Fruit fly (Drosophila melanogaster) whole organism, embryonic: ENCODE data around the gene wds.

Experiments used
- Adf1 ChIP-seq: fragments of 200-800 bp; sonication (Bioruptor generic); IDR thresholded peaks from 2 replicates; pipeline ENCODE4 v1.3.6; 2022; ENCODE audit warnings: missing biosample characterization, missing genetic modification characterization
- CG10209 ChIP-seq: fragments of 200-800 bp; sonication (Bioruptor generic); optimal IDR thresholded peaks from 3 replicates; lab custom pipeline; 2017; ENCODE audit warnings: missing biosample characterization, mild to moderate bottlenecking, missing genetic modification characterization, missing genetic modification reagents
- CG11398 ChIP-seq: fragments of 200-800 bp; sonication (Bioruptor generic); optimal IDR thresholded peaks from 2 replicates; lab custom pipeline; 2016; ENCODE audit warnings: missing biosample characterization, missing genetic modification characterization
- CG11456 ChIP-seq: fragments of 200-800 bp; sonication (Bioruptor generic); IDR thresholded peaks from 3 replicates; pipeline ENCODE4 v1.3.6; 2022; ENCODE audit warnings: missing biosample characterization, missing genetic modification characterization
- CG11504 ChIP-seq: fragments of 200-800 bp; sonication (Bioruptor generic); optimal IDR thresholded peaks from 3 replicates; lab custom pipeline; 2019; ENCODE audit warnings: missing biosample characterization, mild to moderate bottlenecking, missing genetic modification characterization, moderate library complexity
- CG13296 ChIP-seq: fragments of 200-800 bp; sonication (Bioruptor generic); optimal IDR thresholded peaks from 3 replicates; lab custom pipeline; 2018; ENCODE audit warnings: missing biosample characterization, mild to moderate bottlenecking, missing genetic modification characterization
- CG14441 ChIP-seq: fragments of 200-800 bp; sonication (Bioruptor generic); IDR thresholded peaks from 2 replicates; pipeline ENCODE4 v1.3.6; 2022; ENCODE audit warnings: missing biosample characterization, missing genetic modification characterization
- CG15269 ChIP-seq: fragments of 200-800 bp; sonication (Bioruptor generic); optimal IDR thresholded peaks from 2 replicates; lab custom pipeline; 2018; ENCODE audit warnings: missing biosample characterization, mild to moderate bottlenecking, missing genetic modification characterization, moderate library complexity
- CG17359 ChIP-seq: fragments of 200-800 bp; sonication (Bioruptor generic); optimal IDR thresholded peaks from 3 replicates; lab custom pipeline; 2018; ENCODE audit warnings: missing biosample characterization, mild to moderate bottlenecking, missing genetic modification characterization, moderate library complexity
- CG2129 ChIP-seq: fragments of 200-800 bp; sonication (Bioruptor generic); IDR thresholded peaks from 2 replicates; pipeline ENCODE4 v1.3.6; 2022; ENCODE audit warnings: missing biosample characterization, missing genetic modification characterization; ENCODE audit not compliant: partially characterized antibody
- CG31441 ChIP-seq: fragments of 200-800 bp; sonication (Bioruptor generic); IDR thresholded peaks from 2 replicates; pipeline ENCODE4 v1.3.6; 2022; ENCODE audit warnings: missing biosample characterization, missing genetic modification characterization
- CG3281 ChIP-seq: fragments of 200-800 bp; sonication (Bioruptor generic); optimal IDR thresholded peaks from 3 replicates; lab custom pipeline; 2017; ENCODE audit warnings: missing biosample characterization, mild to moderate bottlenecking, missing genetic modification characterization
- CG34376 ChIP-seq: fragments of 200-800 bp; sonication (Bioruptor generic); optimal IDR thresholded peaks from 2 replicates; lab custom pipeline; 2018; ENCODE audit warnings: missing biosample characterization, mild to moderate bottlenecking, missing genetic modification characterization
- CG3995 ChIP-seq: fragments of 200-800 bp; sonication (Bioruptor generic); optimal IDR thresholded peaks from 3 replicates; lab custom pipeline; 2016; ENCODE audit warnings: missing biosample characterization, missing genetic modification characterization
- CG6654 ChIP-seq: fragments of 200-800 bp; sonication (Bioruptor generic); optimal IDR thresholded peaks from 2 replicates; lab custom pipeline; 2017; ENCODE audit warnings: missing biosample characterization, mild to moderate bottlenecking, missing genetic modification characterization
- CG7839 ChIP-seq: fragments of 200-800 bp; sonication (Bioruptor generic); optimal IDR thresholded peaks from 3 replicates; lab custom pipeline; 2018; ENCODE audit warnings: missing biosample characterization, mild to moderate bottlenecking, missing genetic modification characterization, moderate library complexity
- CG8924 ChIP-seq: fragments of 200-800 bp; optimal IDR thresholded peaks from 3 replicates; lab custom pipeline; 2019; ENCODE audit warnings: missing biosample characterization, mild to moderate bottlenecking, missing genetic modification characterization, moderate library complexity
- CG9797 ChIP-seq: fragments of 200-800 bp; sonication (Bioruptor generic); optimal IDR thresholded peaks from 3 replicates; lab custom pipeline; 2018; ENCODE audit warnings: missing biosample characterization, mild to moderate bottlenecking, missing genetic modification characterization
- CTCF ChIP-seq: fragments of 200-800 bp; sonication (Bioruptor generic); optimal IDR thresholded peaks from 2 replicates; lab custom pipeline; 2017; ENCODE audit warnings: missing biosample characterization, mild to moderate bottlenecking, missing genetic modification characterization, moderate library complexity
- Dip3 ChIP-seq: fragments of 200-800 bp; sonication (Bioruptor generic); optimal IDR thresholded peaks from 3 replicates; lab custom pipeline; 2016; ENCODE audit warnings: missing biosample characterization, missing genetic modification characterization
- E2f1 ChIP-seq: fragments of 200-800 bp; sonication (Bioruptor generic); IDR thresholded peaks from 2 replicates; pipeline ENCODE4 v1.3.6; 2022; ENCODE audit warnings: missing biosample characterization, missing genetic modification characterization
- Ets65A ChIP-seq: fragments of 200-800 bp; sonication (Bioruptor generic); peaks from one replicate; lab custom pipeline; 2016; ENCODE audit warnings: missing biosample characterization, missing genetic modification characterization
- Fer1 ChIP-seq: fragments of 200-800 bp; sonication (Bioruptor generic); optimal IDR thresholded peaks from 2 replicates; lab custom pipeline; 2017; ENCODE audit warnings: missing biosample characterization, mild to moderate bottlenecking, missing genetic modification characterization
- Hmr ChIP-seq: fragments of 200-800 bp; sonication (Bioruptor generic); optimal IDR thresholded peaks from 3 replicates; lab custom pipeline; 2017; ENCODE audit warnings: mild to moderate bottlenecking, missing biosample characterization, missing genetic modification reagents, missing genetic modification characterization
- Hr51 ChIP-seq, 2 experiments: fragments of 200-800 bp; sonication (Bioruptor generic); optimal IDR thresholded peaks; 2 replicates in 1 of 2; 3 replicates in 1 of 2; lab custom pipeline; 2016 to 2018; ENCODE audit warnings: missing biosample characterization in 2 of 2, missing genetic modification characterization in 2 of 2, mild to moderate bottlenecking in 1 of 2, moderate library complexity in 1 of 2
- MESR4 ChIP-seq: fragments of 200-800 bp; sonication (Bioruptor generic); optimal IDR thresholded peaks from 2 replicates; lab custom pipeline; 2018; ENCODE audit warnings: missing biosample characterization, mild to moderate bottlenecking, missing genetic modification characterization, moderate library complexity
- Ptx1 ChIP-seq: fragments of 200-800 bp; sonication (Bioruptor generic); IDR thresholded peaks from 2 replicates; pipeline ENCODE4 v1.3.6; 2022; ENCODE audit warnings: missing biosample characterization, missing genetic modification characterization
- Rfx ChIP-seq: fragments of 200-800 bp; sonication (Bioruptor generic); IDR thresholded peaks from 2 replicates; pipeline ENCODE4 v1.3.6; 2022; ENCODE audit warnings: missing biosample characterization, missing genetic modification characterization
- Rx ChIP-seq: fragments of 200-800 bp; sonication (Bioruptor generic); IDR thresholded peaks from 2 replicates; pipeline ENCODE4 v1.3.6; 2022; ENCODE audit warnings: missing biosample characterization, missing genetic modification characterization
- Side ChIP-seq: fragments of 200-800 bp; sonication (Bioruptor generic); optimal IDR thresholded peaks from 2 replicates; lab custom pipeline; 2016; ENCODE audit warnings: missing biosample characterization, missing genetic modification characterization
- Sox102F ChIP-seq: fragments of 200-800 bp; sonication (Bioruptor generic); optimal IDR thresholded peaks from 2 replicates; lab custom pipeline; 2018; ENCODE audit warnings: missing biosample characterization, mild to moderate bottlenecking, missing genetic modification characterization, moderate library complexity
- Xbp1 ChIP-seq: fragments of 200-800 bp; sonication (Bioruptor generic); optimal IDR thresholded peaks from 3 replicates; lab custom pipeline; 2016; ENCODE audit warnings: missing biosample characterization, mild to moderate bottlenecking, missing genetic modification characterization
- YL-1 ChIP-seq: fragments of 200-800 bp; sonication (Bioruptor generic); optimal IDR thresholded peaks from 3 replicates; lab custom pipeline; 2017; ENCODE audit warnings: missing biosample characterization, mild to moderate bottlenecking, missing genetic modification characterization
- ato ChIP-seq: fragments of 200-800 bp; sonication (Bioruptor generic); IDR thresholded peaks from 2 replicates; pipeline ENCODE4 v1.3.6; 2022; ENCODE audit warnings: missing biosample characterization, missing genetic modification characterization; ENCODE audit not compliant: partially characterized antibody
- br ChIP-seq: fragments of >200 bp; optimal IDR thresholded peaks from 2 replicates; lab custom pipeline; 2017
- bsh ChIP-seq, 2 experiments: fragments of 200-800 bp; sonication (Bioruptor generic); optimal IDR thresholded peaks; 2 replicates each; lab custom pipeline; 2017 to 2018; ENCODE audit warnings: mild to moderate bottlenecking in 2 of 2, missing biosample characterization in 2 of 2, missing genetic modification characterization in 2 of 2, moderate library complexity in 1 of 2
- chn ChIP-seq: fragments of 200-800 bp; sonication (Bioruptor generic); optimal IDR thresholded peaks from 2 replicates; lab custom pipeline; 2016; ENCODE audit warnings: missing biosample characterization, missing genetic modification characterization
- cwo ChIP-seq: fragments of 200-800 bp; sonication (Bioruptor generic); optimal IDR thresholded peaks from 3 replicates; lab custom pipeline; 2017; ENCODE audit warnings: missing biosample characterization, missing genetic modification characterization, mild to moderate bottlenecking, moderate library complexity, missing genetic modification reagents
- dmrt11E ChIP-seq: fragments of 200-800 bp; sonication (Bioruptor generic); optimal IDR thresholded peaks from 3 replicates; lab custom pipeline; 2018; ENCODE audit warnings: missing biosample characterization, mild to moderate bottlenecking, missing genetic modification characterization, moderate library complexity
- dpn ChIP-seq, 2 experiments: fragments of 200-800 bp; sonication (Bioruptor generic); optimal IDR thresholded peaks; 3 replicates each; lab custom pipeline; 2016; ENCODE audit warnings: missing biosample characterization in 2 of 2, missing genetic modification characterization in 2 of 2
- dysf ChIP-seq: fragments of 200-800 bp; sonication (Bioruptor generic); IDR thresholded peaks from 3 replicates; pipeline ENCODE4 v1.3.6; 2022; ENCODE audit warnings: missing biosample characterization, missing genetic modification characterization
- gem ChIP-seq: fragments of 200-800 bp; sonication (Bioruptor generic); optimal IDR thresholded peaks from 2 replicates; lab custom pipeline; 2019; ENCODE audit warnings: missing biosample characterization, mild to moderate bottlenecking, missing genetic modification characterization, moderate library complexity
- grau ChIP-seq: fragments of 200-800 bp; optimal IDR thresholded peaks from 3 replicates; lab custom pipeline; 2019; ENCODE audit warnings: missing biosample characterization, mild to moderate bottlenecking, missing genetic modification characterization, moderate library complexity
- lmd ChIP-seq: fragments of 200-800 bp; sonication (Bioruptor generic); IDR thresholded peaks from 2 replicates; pipeline ENCODE4 v1.3.6; 2022; ENCODE audit warnings: missing biosample characterization, missing genetic modification characterization
- nmo ChIP-seq: fragments of 200-800 bp; sonication (Bioruptor generic); optimal IDR thresholded peaks from 2 replicates; lab custom pipeline; 2018; ENCODE audit warnings: missing biosample characterization, mild to moderate bottlenecking, missing genetic modification characterization, moderate library complexity
- phol ChIP-seq: fragments of 200-800 bp; sonication (Bioruptor generic); optimal IDR thresholded peaks from 3 replicates; lab custom pipeline; 2018; ENCODE audit warnings: missing biosample characterization, mild to moderate bottlenecking, missing genetic modification characterization, moderate library complexity
- sens ChIP-seq: fragments of 200-800 bp; sonication (Bioruptor generic); peaks from one replicate; lab custom pipeline; 2016; ENCODE audit warnings: missing biosample characterization, missing genetic modification characterization
- seq ChIP-seq: fragments of 200-800 bp; sonication (Bioruptor generic); IDR thresholded peaks from 2 replicates; pipeline ENCODE4 v1.3.6; 2022; ENCODE audit warnings: missing biosample characterization, missing genetic modification characterization
- tgo ChIP-seq: fragments of 200-800 bp; sonication (Bioruptor generic); IDR thresholded peaks from 3 replicates; pipeline ENCODE4 v1.3.6; 2022; ENCODE audit warnings: missing biosample characterization, missing genetic modification characterization
- zfh1 ChIP-seq: fragments of 200-800 bp; sonication (Bioruptor generic); IDR thresholded peaks from 3 replicates; pipeline ENCODE4 v1.3.6; 2022; ENCODE audit warnings: missing biosample characterization, missing genetic modification characterization

wds gene

dm6 chrX:2546664-2547487, 38.9 kb upstream of the wds start (continued):
- peak; percentile 32 for TF ChIP-seq CG7839 (tag; lab: Kevin White, UChicago)
- peak; percentile 46 for TF ChIP-seq cwo (GFP tag; lab: Kevin White, UChicago)
- 0 out of 2 replicates have a peak, but pooled peaks have one; percentile 21 for TF ChIP-seq Ptx1 (GFP tag; lab: Robert Waterston, UW)
- TF ChIP-seq zfh1 (GFP tag; lab: Robert Waterston, UW), result no peak
- no peak for TF ChIP-seq CG10209 (GFP tag; lab: Kevin White, UChicago)
- no peak for TF ChIP-seq CG9797 (GFP tag; lab: Kevin White, UChicago)
- peak; percentile 16 for TF ChIP-seq Sox102F (GFP tag; lab: Kevin White, UChicago)
- no peak for TF ChIP-seq CG3995 (GFP tag; lab: Kevin White, UChicago)
- no peak for TF ChIP-seq nmo (GFP tag; lab: Kevin White, UChicago)
- peak; percentile 14; the same call in 1 of the 3 replicates for TF ChIP-seq tgo (GFP tag; lab: Robert Waterston, UW)
- no peak for TF ChIP-seq bsh (GFP tag; optimal IDR thresholded peaks at IDR 0.05; lab: Kevin White, UChicago)
- TF ChIP-seq chn (GFP tag; lab: Kevin White, UChicago), result no peak
- TF ChIP-seq seq, result no peak
- TF ChIP-seq Rx (GFP tag; lab: Robert Waterston, UW), result no peak
- TF ChIP-seq CG11504, result peak; percentile 38
- TF ChIP-seq CG3281 (GFP tag; lab: Kevin White, UChicago), result peak; percentile 48
- TF ChIP-seq dpn (GFP tag; optimal IDR thresholded peaks at IDR 0.05; lab: Kevin White, UChicago), result no peak
- no peak for TF ChIP-seq Side
- TF ChIP-seq dmrt11E (tag; lab: Kevin White, UChicago), result no peak
- no peak for TF ChIP-seq CG11456
- TF ChIP-seq gem, result peak; percentile 19
- TF ChIP-seq CG15269 (tag; lab: Kevin White, UChicago), result peak; percentile 5
- TF ChIP-seq CG8924 (tag; lab: Kevin White, UChicago), result no peak
- TF ChIP-seq phol, result peak; percentile 1
- no peak for TF ChIP-seq E2f1
- no peak for TF ChIP-seq CG2129
- TF ChIP-seq CG31441 (GFP tag; lab: Robert Waterston, UW), result peak; percentile 18; the same call in 1 of the 2 replicates
- no peak for TF ChIP-seq MESR4 (GFP tag; lab: Kevin White, UChicago)
- TF ChIP-seq CG34376 (GFP tag; lab: Kevin White, UChicago), result peak; percentile 58
- peak; percentile 21; the same call in 1 of the 3 replicates for TF ChIP-seq dysf (GFP tag; lab: Robert Waterston, UW)
- peak; percentile 21; the same call in 1 of the 2 replicates for TF ChIP-seq Rfx (GFP tag; lab: Robert Waterston, UW)
- no peak for TF ChIP-seq ato (GFP tag; lab: Robert Waterston, UW)
- no peak for TF ChIP-seq CG11398 (GFP tag; lab: Kevin White, UChicago)
- peak; percentile 88 for TF ChIP-seq Ets65A (GFP tag; lab: Kevin White, UChicago)
- no peak for TF ChIP-seq br (lab: Kevin White, UChicago)
- peak; percentile 4 for TF ChIP-seq CTCF (GFP tag; lab: Kevin White, UChicago)
- TF ChIP-seq CG13296 (GFP tag; lab: Kevin White, UChicago), result peak; percentile 5
- TF ChIP-seq CG14441 (GFP tag; lab: Robert Waterston, UW), result no peak
- TF ChIP-seq sens (GFP tag; lab: Kevin White, UChicago), result peak; percentile 41
- peak; percentile 21; the same call in 1 of the 2 replicates for TF ChIP-seq lmd (GFP tag; lab: Robert Waterston, UW)
- TF ChIP-seq Xbp1 (GFP tag; lab: Kevin White, UChicago), result peak; percentile 5
- TF ChIP-seq YL-1, result no peak
- TF ChIP-seq CG17359, result peak; percentile 37
- TF ChIP-seq CG6654, result peak; percentile 96
- peak; percentile 14 for TF ChIP-seq Fer1 (GFP tag; lab: Kevin White, UChicago)
- TF ChIP-seq Hmr, result peak; percentile 3
- TF ChIP-seq grau (tag; lab: Kevin White, UChicago), result peak; percentile 32
- no peak for TF ChIP-seq Adf1 (GFP tag; lab: Robert Waterston, UW)
- no peak for TF ChIP-seq Dip3
- TF ChIP-seq Hr51 (GFP tag; optimal IDR thresholded peaks at IDR 0.05; lab: Kevin White, UChicago), result peak in 1 of 2 experiments; percentile 38
